Worm (Caenorhabditis elegans): ENCODE results near the gene mstr-2.

Gene mstr-2

DNA sequence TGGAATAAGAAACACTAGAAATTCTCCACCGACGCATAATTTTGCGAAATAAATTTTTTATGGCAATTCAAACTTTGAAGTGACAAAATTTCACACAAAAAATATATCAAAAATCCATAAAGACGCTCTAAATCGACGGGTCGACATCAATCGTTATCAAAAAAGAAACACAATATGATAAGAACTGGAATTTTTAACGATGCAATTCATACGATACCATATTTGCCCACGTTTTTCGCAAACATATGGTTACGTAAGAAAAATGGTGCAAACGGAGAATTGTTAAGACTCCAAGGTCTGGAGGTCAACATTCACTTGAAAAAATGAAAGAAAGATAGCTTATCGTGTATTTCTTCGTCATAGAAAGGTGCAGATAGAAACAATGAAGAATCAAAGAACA is 37.2 kb downstream of the mstr-2 start:
- TF ChIP-seq nhr-6 (tag; optimal IDR thresholded peaks at IDR 0.05) (no peak), dve-1 (tag; optimal IDR thresholded peaks at IDR 0.05; ENCODE audit: insufficient read depth) (peak; percentile 41), lin-38 (GFP tag; IDR thresholded peaks at IDR 0.05) (no peak), lin-39 (tag; optimal IDR thresholded peaks at IDR 0.05) (no peak), tra-1 (GFP tag; IDR thresholded peaks at IDR 0.05) (0 out of 2 replicates have a peak, but pooled peaks have one; percentile 18), egl-27 (tag; optimal IDR thresholded peaks at IDR 0.05) (no peak), gei-8 (GFP tag; optimal IDR thresholded peaks at IDR 0.05) (no peak), mdl-1 (tag; optimal IDR thresholded peaks at IDR 0.05) (no peak), T20F7.1 (GFP tag; optimal IDR thresholded peaks at IDR 0.05) (peak; percentile 13), dmd-9 (GFP tag; IDR thresholded peaks at IDR 0.05) (no peak), dmd-6 (GFP tag; IDR thresholded peaks at IDR 0.05) (peak; percentile 72), nhr-28 (tag; optimal IDR thresholded peaks at IDR 0.05) (peak; percentile 80), lim-7 (GFP tag; IDR thresholded peaks at IDR 0.05) (no peak), daf-16 (GFP tag; optimal IDR thresholded peaks at IDR 0.05) (no peak), daf-16 (tag; optimal IDR thresholded peaks at IDR 0.05) (peak; percentile 49), hlh-11 (tag; optimal IDR thresholded peaks at IDR 0.05) (peak; percentile 27), nhr-111 (GFP tag; optimal IDR thresholded peaks at IDR 0.05) (no peak), aha-1 (tag) (peak; percentile 82), nhr-25 (tag; optimal IDR thresholded peaks at IDR 0.05; ENCODE audit: borderline replicate concordance, insufficient read depth) (no peak), pqm-1 (tag; optimal IDR thresholded peaks at IDR 0.05) (peak; percentile 96), unc-39 (tag; optimal IDR thresholded peaks at IDR 0.05) (no peak), php-3 (GFP tag; IDR thresholded peaks at IDR 0.05) (peak; percentile 90), cey-2 (tag; optimal IDR thresholded peaks at IDR 0.05; ENCODE audit: borderline replicate concordance, insufficient read depth) (no peak)

DNA sequence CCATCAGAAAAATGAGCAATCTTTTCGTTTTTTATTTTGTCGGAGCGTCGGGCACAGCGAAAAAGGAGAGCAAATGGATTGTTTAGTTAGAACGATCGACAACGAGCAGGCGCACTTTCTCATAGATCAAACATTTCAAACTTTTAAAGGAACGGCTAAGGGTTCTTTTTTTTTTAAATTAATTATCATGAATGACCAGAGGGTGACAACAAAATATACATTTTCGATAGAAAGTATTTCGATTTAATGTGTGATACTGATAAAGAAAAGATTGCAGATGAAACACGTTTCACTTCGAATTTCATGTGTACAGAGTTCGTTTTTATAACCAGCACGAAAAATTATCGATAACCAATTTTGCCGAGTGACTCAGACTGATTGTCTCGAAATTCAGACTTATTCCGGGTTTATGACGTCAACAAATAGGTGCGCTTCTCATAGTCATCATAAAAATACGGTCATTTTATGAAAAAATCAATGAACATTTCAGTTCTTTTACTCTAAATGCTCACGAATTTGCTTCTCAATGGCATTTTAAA is 37.7 kb downstream of the mstr-2 start:
- TF ChIP-seq nhr-28 (tag; optimal IDR thresholded peaks at IDR 0.05) (peak; percentile 73), ces-1 (GFP tag; optimal IDR thresholded peaks at IDR 0.05) (no peak), nhr-48 (tag; optimal IDR thresholded peaks at IDR 0.05) (peak; percentile 39), nhr-25 (tag; optimal IDR thresholded peaks at IDR 0.05; ENCODE audit: borderline replicate concordance, insufficient read depth) (no peak), tag-97 (GFP tag; IDR thresholded peaks at IDR 0.05) (no peak), attf-4 (tag; optimal IDR thresholded peaks at IDR 0.05) (no peak), dve-1 (tag; optimal IDR thresholded peaks at IDR 0.05; ENCODE audit: insufficient read depth) (peak; percentile 32), mxl-3 (GFP tag; optimal IDR thresholded peaks at IDR 0.05) (peak; percentile 5), ceh-44 (GFP tag; IDR thresholded peaks at IDR 0.05) (no peak), lin-1 (GFP tag; IDR thresholded peaks at IDR 0.05) (peak; percentile 9; the same call in 1 of the 2 replicates), php-3 (GFP tag; IDR thresholded peaks at IDR 0.05) (peak; percentile 62; the same call in 1 of the 2 replicates), lin-13 (GFP tag; optimal IDR thresholded peaks at IDR 0.05) (no peak), jun-1 (tag; optimal IDR thresholded peaks at IDR 0.05) (no peak), pha-4 (GFP tag; IDR thresholded peaks at IDR 0.05) (0 out of 2 replicates have a peak, but pooled peaks have one; percentile 6), pha-4 (tag; optimal IDR thresholded peaks at IDR 0.05) (no peak), lsy-2 (tag; optimal IDR thresholded peaks at IDR 0.05) (peak in 1 of 2 experiments; percentile 29), aha-1 (tag) (peak; percentile 93), hlh-11 (tag; optimal IDR thresholded peaks at IDR 0.05) (peak; percentile 75), egl-43 (GFP tag; IDR thresholded peaks at IDR 0.05) (no peak), zip-2 (tag; optimal IDR thresholded peaks at IDR 0.05) (no peak), lir-3 (tag; optimal IDR thresholded peaks at IDR 0.05) (no peak), Y5F2A.4 (GFP tag; optimal IDR thresholded peaks at IDR 0.05) (no peak), daf-16 (GFP tag; optimal IDR thresholded peaks at IDR 0.05) (no peak), daf-16 (tag; optimal IDR thresholded peaks at IDR 0.05) (peak; percentile 75), ama-1 (optimal IDR thresholded peaks at IDR 0.05) (no peak), F44E2.7 (GFP tag; IDR thresholded peaks at IDR 0.05) (no peak), hif-1 (tag; optimal IDR thresholded peaks at IDR 0.05) (peak in 1 of 2 experiments; percentile 26), gei-8 (GFP tag; optimal IDR thresholded peaks at IDR 0.05) (no peak), dmd-6 (GFP tag; IDR thresholded peaks at IDR 0.05) (peak; percentile 75), ztf-7 (tag; optimal IDR thresholded peaks at IDR 0.05) (no peak), madf-5 (GFP tag; IDR thresholded peaks at IDR 0.05) (no peak), daf-12 (tag; optimal IDR thresholded peaks at IDR 0.05) (no peak), hlh-30 (tag; optimal IDR thresholded peaks at IDR 0.05; ENCODE audit: insufficient read depth) (no peak), pqm-1 (tag; optimal IDR thresholded peaks at IDR 0.05) (peak; percentile 75), nhr-102 (tag; optimal IDR thresholded peaks at IDR 0.05) (no peak), F37D6.2 (tag; optimal IDR thresholded peaks at IDR 0.05) (no peak)

Data from whole organism, L4 larva.